Fruit fly (Drosophila melanogaster) whole organism, embryonic: ENCODE results near the gene Ubi-p63E.

ENCODE experiments used
- CG12155 ChIP-seq: fragments of 200-800 bp; sonication (Bioruptor generic); optimal IDR thresholded peaks from 3 replicates; lab custom pipeline; 2016; ENCODE audit warnings: missing biosample characterization, missing genetic modification characterization
- CG12219 ChIP-seq: fragments of 200-800 bp; sonication (Bioruptor generic); optimal IDR thresholded peaks from 3 replicates; lab custom pipeline; 2018; ENCODE audit warnings: missing biosample characterization, mild to moderate bottlenecking, missing genetic modification characterization
- CG13296 ChIP-seq: fragments of 200-800 bp; sonication (Bioruptor generic); optimal IDR thresholded peaks from 3 replicates; lab custom pipeline; 2018; ENCODE audit warnings: missing biosample characterization, mild to moderate bottlenecking, missing genetic modification characterization
- CG13775 ChIP-seq: fragments of 200-800 bp; sonication (Bioruptor generic); optimal IDR thresholded peaks from 3 replicates; lab custom pipeline; 2017; ENCODE audit warnings: missing biosample characterization, mild to moderate bottlenecking, missing genetic modification characterization
- CG14441 ChIP-seq: fragments of 200-800 bp; sonication (Bioruptor generic); IDR thresholded peaks from 2 replicates; pipeline ENCODE4 v1.3.6; 2022; ENCODE audit warnings: missing biosample characterization, missing genetic modification characterization
- CG14710 ChIP-seq: fragments of 200-800 bp; sonication (Bioruptor generic); optimal IDR thresholded peaks from 3 replicates; lab custom pipeline; 2019; ENCODE audit warnings: missing biosample characterization, mild to moderate bottlenecking, missing genetic modification characterization, moderate library complexity
- CG2202 ChIP-seq: fragments of 200-800 bp; sonication (Bioruptor generic); optimal IDR thresholded peaks from 2 replicates; lab custom pipeline; 2018; ENCODE audit warnings: missing biosample characterization, mild to moderate bottlenecking, missing genetic modification characterization
- CG3163 ChIP-seq: fragments of 200-800 bp; sonication (Bioruptor generic); optimal IDR thresholded peaks from 3 replicates; lab custom pipeline; 2016; ENCODE audit warnings: missing biosample characterization, missing genetic modification characterization
- CG5245 ChIP-seq: fragments of 200-800 bp; sonication (Bioruptor generic); optimal IDR thresholded peaks from 3 replicates; lab custom pipeline; 2016; ENCODE audit warnings: missing biosample characterization, missing genetic modification characterization
- CG6765 ChIP-seq: fragments of 200-800 bp; sonication (Bioruptor generic); optimal IDR thresholded peaks from 3 replicates; lab custom pipeline; 2017; ENCODE audit warnings: missing biosample characterization, mild to moderate bottlenecking, missing genetic modification characterization
- CG7357 ChIP-seq: fragments of 200-800 bp; sonication (Bioruptor generic); IDR thresholded peaks from 3 replicates; pipeline ENCODE4 v1.3.6; 2022; ENCODE audit warnings: missing biosample characterization, missing genetic modification characterization
- CG8388 ChIP-seq: fragments of 200-800 bp; sonication (Bioruptor generic); optimal IDR thresholded peaks from 2 replicates; lab custom pipeline; 2019; ENCODE audit warnings: missing biosample characterization, mild to moderate bottlenecking, missing genetic modification characterization, moderate library complexity
- CHES-1-like ChIP-seq: fragments of 200-800 bp; sonication (Bioruptor generic); optimal IDR thresholded peaks from 2 replicates; lab custom pipeline; 2016; ENCODE audit warnings: missing biosample characterization, missing genetic modification characterization
- Chrac-16 ChIP-seq: fragments of 200-800 bp; sonication (Bioruptor generic); optimal IDR thresholded peaks from 3 replicates; lab custom pipeline; 2016; ENCODE audit warnings: missing biosample characterization, missing genetic modification characterization
- D19B ChIP-seq: fragments of 200-800 bp; sonication (Bioruptor generic); optimal IDR thresholded peaks from 2 replicates; lab custom pipeline; 2017; ENCODE audit warnings: missing biosample characterization, mild to moderate bottlenecking, missing genetic modification characterization
- Dad ChIP-seq: fragments of 200-800 bp; sonication (Bioruptor generic); optimal IDR thresholded peaks from 3 replicates; lab custom pipeline; 2016; ENCODE audit warnings: missing biosample characterization, missing genetic modification characterization
- Deaf1 ChIP-seq: fragments of 200-800 bp; optimal IDR thresholded peaks from 3 replicates; lab custom pipeline; 2019; ENCODE audit warnings: missing biosample characterization, mild to moderate bottlenecking, missing genetic modification characterization, moderate library complexity
- Doc2 ChIP-seq: fragments of 200-800 bp; sonication (Bioruptor generic); IDR thresholded peaks from 2 replicates; pipeline ENCODE4 v1.3.6; 2022; ENCODE audit warnings: missing biosample characterization, missing genetic modification characterization
- HLH3B ChIP-seq: fragments of 200-800 bp; sonication (Bioruptor generic); IDR thresholded peaks from 2 replicates; pipeline ENCODE4 v1.3.6; 2022; ENCODE audit warnings: missing biosample characterization, missing genetic modification characterization
- HLHmδ ChIP-seq: fragments of 200-800 bp; sonication (Bioruptor generic); optimal IDR thresholded peaks from 2 replicates; lab custom pipeline; 2018; ENCODE audit warnings: missing biosample characterization, mild to moderate bottlenecking, missing genetic modification characterization, moderate library complexity
- Hmx ChIP-seq: fragments of 200-800 bp; sonication (Bioruptor generic); optimal IDR thresholded peaks from 2 replicates; lab custom pipeline; 2016; ENCODE audit warnings: missing biosample characterization, missing genetic modification characterization
- MBD-R2 ChIP-seq: fragments of 200-800 bp; sonication (Bioruptor generic); IDR thresholded peaks from 2 replicates; pipeline ENCODE4 v1.3.6; 2022; ENCODE audit warnings: missing biosample characterization, missing genetic modification characterization
- Mes4 ChIP-seq: fragments of 200-800 bp; sonication (Bioruptor generic); optimal IDR thresholded peaks from 2 replicates; lab custom pipeline; 2016; ENCODE audit warnings: missing biosample characterization, missing genetic modification characterization
- Sox102F ChIP-seq: fragments of 200-800 bp; sonication (Bioruptor generic); optimal IDR thresholded peaks from 2 replicates; lab custom pipeline; 2018; ENCODE audit warnings: missing biosample characterization, mild to moderate bottlenecking, missing genetic modification characterization, moderate library complexity
- Tbp ChIP-seq: fragments of >200 bp; optimal IDR thresholded peaks from 2 replicates; lab custom pipeline; 2018; ENCODE audit warnings: missing biosample characterization, missing genetic modification characterization
- Vsx1 ChIP-seq: fragments of 200-800 bp; sonication (Bioruptor generic); optimal IDR thresholded peaks from 2 replicates; lab custom pipeline; 2017; ENCODE audit warnings: missing biosample characterization, mild to moderate bottlenecking, missing genetic modification characterization, missing genetic modification reagents
- Xbp1 ChIP-seq: fragments of 200-800 bp; sonication (Bioruptor generic); optimal IDR thresholded peaks from 3 replicates; lab custom pipeline; 2016; ENCODE audit warnings: missing biosample characterization, mild to moderate bottlenecking, missing genetic modification characterization
- Xrp1 ChIP-seq: fragments of 200-800 bp; sonication (Bioruptor generic); IDR thresholded peaks from 2 replicates; pipeline ENCODE4 v1.3.6; 2022; ENCODE audit warnings: missing biosample characterization, missing genetic modification characterization
- YL-1 ChIP-seq: fragments of 200-800 bp; sonication (Bioruptor generic); optimal IDR thresholded peaks from 3 replicates; lab custom pipeline; 2017; ENCODE audit warnings: missing biosample characterization, mild to moderate bottlenecking, missing genetic modification characterization
- cad ChIP-seq: fragments of >200 bp; optimal IDR thresholded peaks from 2 replicates; lab custom pipeline; 2017; ENCODE audit warnings: missing biosample characterization, missing genetic modification characterization
- cas ChIP-seq: fragments of 200-800 bp; sonication (Bioruptor generic); IDR thresholded peaks from 2 replicates; pipeline ENCODE4 v1.3.6; 2022; ENCODE audit warnings: missing biosample characterization, missing genetic modification characterization
- corto ChIP-seq: fragments of 200-800 bp; sonication (Bioruptor generic); optimal IDR thresholded peaks from 2 replicates; lab custom pipeline; 2016; ENCODE audit warnings: missing biosample characterization, mild to moderate bottlenecking, missing genetic modification characterization, moderate library complexity
- fd64A ChIP-seq: fragments of 200-800 bp; sonication (Bioruptor generic); optimal IDR thresholded peaks from 3 replicates; lab custom pipeline; 2018; ENCODE audit warnings: missing biosample characterization, mild to moderate bottlenecking, missing genetic modification characterization
- grn ChIP-seq: fragments of 200-800 bp; sonication (Bioruptor generic); optimal IDR thresholded peaks from 3 replicates; lab custom pipeline; 2017; ENCODE audit warnings: missing biosample characterization, missing genetic modification characterization
- gsb ChIP-seq: fragments of 200-800 bp; sonication (Bioruptor generic); IDR thresholded peaks from 2 replicates; pipeline ENCODE4 v1.3.6; 2022; ENCODE audit warnings: missing biosample characterization, missing genetic modification characterization
- hbn ChIP-seq: fragments of 200-800 bp; sonication (Bioruptor generic); IDR thresholded peaks from 2 replicates; pipeline ENCODE4 v1.3.6; 2022; ENCODE audit warnings: missing biosample characterization, missing genetic modification characterization; ENCODE audit not compliant: partially characterized antibody
- insv ChIP-seq, 2 experiments: fragments of 200-800 bp; sonication (Bioruptor generic); optimal IDR thresholded peaks; 3 replicates each; lab custom pipeline; 2016 to 2018; ENCODE audit warnings: missing biosample characterization in 2 of 2, missing genetic modification characterization in 2 of 2
- klu ChIP-seq: fragments of 200-800 bp; sonication (Bioruptor generic); IDR thresholded peaks from 2 replicates; pipeline ENCODE4 v1.3.6; 2022; ENCODE audit warnings: missing biosample characterization, missing genetic modification characterization
- nom ChIP-seq: fragments of 200-800 bp; sonication (Bioruptor generic); optimal IDR thresholded peaks from 2 replicates; lab custom pipeline; 2017; ENCODE audit warnings: missing biosample characterization, missing genetic modification characterization, mild to moderate bottlenecking, moderate library complexity, missing genetic modification reagents
- pita ChIP-seq: fragments of 200-800 bp; sonication (Bioruptor generic); optimal IDR thresholded peaks from 2 replicates; lab custom pipeline; 2017; ENCODE audit warnings: missing biosample characterization, mild to moderate bottlenecking, missing genetic modification characterization
- psq ChIP-seq: fragments of 200-800 bp; sonication (Bioruptor generic); optimal IDR thresholded peaks from 2 replicates; lab custom pipeline; 2017; ENCODE audit warnings: missing biosample characterization, missing genetic modification characterization
- pum ChIP-seq: fragments of 200-800 bp; sonication (Bioruptor generic); optimal IDR thresholded peaks from 2 replicates; lab custom pipeline; 2016; ENCODE audit warnings: missing biosample characterization, missing genetic modification characterization
- sim ChIP-seq: fragments of 200-800 bp; sonication (Bioruptor generic); IDR thresholded peaks from 2 replicates; pipeline ENCODE4 v1.3.6; 2022; ENCODE audit warnings: missing biosample characterization, missing genetic modification characterization
- tio ChIP-seq: fragments of 200-800 bp; sonication (Bioruptor generic); optimal IDR thresholded peaks from 2 replicates; lab custom pipeline; 2017; ENCODE audit warnings: missing biosample characterization, missing genetic modification characterization, inconsistent platforms
- unc-4 ChIP-seq: fragments of 200-800 bp; sonication (Bioruptor generic); IDR thresholded peaks from 2 replicates; pipeline ENCODE4 v1.3.6; 2022; ENCODE audit warnings: missing biosample characterization, missing genetic modification characterization; ENCODE audit not compliant: partially characterized antibody
- vnd ChIP-seq: fragments of 200-800 bp; sonication (Bioruptor generic); IDR thresholded peaks from 3 replicates; pipeline ENCODE4 v1.3.6; 2022; ENCODE audit warnings: missing biosample characterization, missing genetic modification characterization; ENCODE audit not compliant: partially characterized antibody

The Ubi-p63E gene

dm6 chr3L:3855194-3855980 lies 47.6 kb downstream of the Ubi-p63E start (continued):
- TF ChIP-seq psq (no peak), Chrac-16 (GFP tag; lab: Kevin White, UChicago) (peak; percentile 48), Tbp (GFP tag; lab: Kevin White, UChicago) (no peak), CG7357 (peak; percentile 35; the same call in 1 of the 3 replicates), Hmx (no peak), corto (GFP tag; lab: Kevin White, UChicago) (no peak), CG12155 (GFP tag; lab: Kevin White, UChicago) (peak; percentile 13), pita (GFP tag; lab: Kevin White, UChicago) (no peak), CG3163 (GFP tag; lab: Kevin White, UChicago) (no peak), HLH3B (peak; percentile 60), Sox102F (GFP tag; lab: Kevin White, UChicago) (peak; percentile 60), CG14710 (tag; lab: Kevin White, UChicago) (peak; percentile 75), insv (GFP tag; optimal IDR thresholded peaks at IDR 0.05; lab: Kevin White, UChicago) (no peak), grn (no peak), MBD-R2 (GFP tag; lab: Robert Waterston, UW) (no peak), fd64A (no peak), vnd (no peak), Doc2 (no peak), nom (GFP tag; lab: Kevin White, UChicago) (no peak), klu (GFP tag; lab: Robert Waterston, UW) (no peak), CG13775 (GFP tag; lab: Kevin White, UChicago) (peak; percentile 60), CG14441 (GFP tag; lab: Robert Waterston, UW) (no peak), Deaf1 (tag; lab: Kevin White, UChicago) (peak; percentile 67), CG12219 (GFP tag; lab: Kevin White, UChicago) (peak; percentile 27), tio (GFP tag; lab: Kevin White, UChicago) (no peak), sim (GFP tag; lab: Robert Waterston, UW) (no peak), Xrp1 (peak; percentile 89), hbn (GFP tag; lab: Robert Waterston, UW) (no peak), YL-1 (GFP tag; lab: Kevin White, UChicago) (no peak), Dad (GFP tag; lab: Kevin White, UChicago) (no peak), cas (GFP tag; lab: Robert Waterston, UW) (no peak), CG6765 (GFP tag; lab: Kevin White, UChicago) (no peak), CHES-1-like (GFP tag; lab: Kevin White, UChicago) (no peak), Vsx1 (no peak), cad (no peak), Xbp1 (GFP tag; lab: Kevin White, UChicago) (peak; percentile 42), D19B (GFP tag; lab: Kevin White, UChicago) (no peak), CG2202 (tag; lab: Kevin White, UChicago) (peak; percentile 69), CG13296 (GFP tag; lab: Kevin White, UChicago) (no peak), unc-4 (no peak), HLHmδ (GFP tag; lab: Kevin White, UChicago) (no peak), gsb (GFP tag; lab: Robert Waterston, UW) (no peak), CG5245 (GFP tag; lab: Kevin White, UChicago) (peak; percentile 2), CG8388 (GFP tag; lab: Kevin White, UChicago) (peak; percentile 68), pum (GFP tag; lab: Kevin White, UChicago) (no peak), Mes4 (GFP tag; lab: Kevin White, UChicago) (no peak)
